Fruit fly (Drosophila melanogaster) whole organism, wandering third instar larva: ENCODE results near the gene CG4645.

ENCODE experiments used
- CrebA ChIP-seq: fragments of 200-800 bp; sonication (Bioruptor generic); optimal IDR thresholded peaks from 2 replicates; lab custom pipeline; 2016; ENCODE audit warnings: missing biosample characterization, mild to moderate bottlenecking, missing genetic modification characterization, borderline replicate concordance
- Hr78 ChIP-seq: fragments of >200 bp; optimal IDR thresholded peaks from 2 replicates; lab custom pipeline; 2017; ENCODE audit warnings: missing biosample characterization, missing genetic modification characterization
- Sp1 ChIP-seq: fragments of 200-800 bp; sonication (Bioruptor generic); optimal IDR thresholded peaks from 3 replicates; lab custom pipeline; 2019; ENCODE audit warnings: missing biosample characterization, mild to moderate bottlenecking, missing genetic modification characterization, moderate library complexity
- br ChIP-seq: fragments of 200-800 bp; sonication (Bioruptor generic); optimal IDR thresholded peaks from 2 replicates; lab custom pipeline; 2016; ENCODE audit warnings: missing biosample characterization, missing genetic modification characterization
- brk ChIP-seq: fragments of 200-800 bp; sonication (Bioruptor generic); optimal IDR thresholded peaks from 2 replicates; lab custom pipeline; 2016; ENCODE audit warnings: missing biosample characterization, mild to moderate bottlenecking, missing genetic modification characterization
- dl ChIP-seq, 2 experiments: fragments of 175-275, 200-275 bp in 1 of 2; fragments of 200-275 bp in 1 of 2; sonication (Bioruptor generic); optimal IDR thresholded peaks; lab custom pipeline; 2018; ENCODE audit warnings: mild to moderate bottlenecking in 2 of 2, missing biosample characterization in 2 of 2, missing genetic modification characterization in 2 of 2, moderate library complexity in 2 of 2; ENCODE audit not compliant: partially characterized antibody in 2 of 2, insufficient read depth in 1 of 2
- dsf ChIP-seq: sonication (Bioruptor generic); optimal IDR thresholded peaks from 2 replicates; lab custom pipeline; 2016; ENCODE audit warnings: missing biosample characterization, missing genetic modification characterization, borderline replicate concordance
- fru ChIP-seq: fragments of 200-800 bp; sonication (Bioruptor generic); optimal IDR thresholded peaks from 3 replicates; lab custom pipeline; 2016; ENCODE audit warnings: missing biosample characterization, mild to moderate bottlenecking, missing genetic modification characterization
- jim ChIP-seq: fragments of 175-275, 200-325 bp; sonication (Bioruptor generic); optimal IDR thresholded peaks from 2 replicates; lab custom pipeline; 2016; ENCODE audit warnings: missing biosample characterization, mild to moderate bottlenecking, missing genetic modification characterization
- lola ChIP-seq: fragments of >200 bp; optimal IDR thresholded peaks from 2 replicates; lab custom pipeline; 2017; ENCODE audit warnings: missing biosample characterization, missing genetic modification characterization
- psq ChIP-seq: fragments of 200-800 bp; sonication (Bioruptor generic); optimal IDR thresholded peaks from 3 replicates; lab custom pipeline; 2017; ENCODE audit warnings: missing biosample characterization, mild to moderate bottlenecking, missing genetic modification characterization, moderate library complexity
- tai ChIP-seq: sonication (Bioruptor generic); optimal IDR thresholded peaks from 2 replicates; lab custom pipeline; 2016; ENCODE audit warnings: missing biosample characterization, missing genetic modification characterization
- usp ChIP-seq: fragments of >200 bp; optimal IDR thresholded peaks from 2 replicates; lab custom pipeline; 2017; ENCODE audit warnings: missing biosample characterization, missing genetic modification characterization

dm6 chrX:12889075-12889474, 20.7 kb upstream of the CG4645 start:
- TF ChIP-seq dsf (GFP tag; lab: Kevin White, UChicago), result no peak
- no peak for TF ChIP-seq CrebA
- TF ChIP-seq brk, result no peak
- TF ChIP-seq psq (GFP tag; lab: Kevin White, UChicago), result no peak
- no peak for TF ChIP-seq usp (GFP tag; lab: Kevin White, UChicago)
- TF ChIP-seq fru (GFP tag; lab: Kevin White, UChicago), result no peak
- no peak for TF ChIP-seq jim (GFP tag; lab: Kevin White, UChicago)
- no peak for TF ChIP-seq dl (GFP tag; optimal IDR thresholded peaks at IDR 0.05; lab: Kevin White, UChicago; ENCODE audit: insufficient read depth in 1 of 2, partially characterized antibody in 2 of 2)
- TF ChIP-seq br, result no peak
- no peak for TF ChIP-seq Sp1 (GFP tag; lab: Kevin White, UChicago)
- no peak for TF ChIP-seq tai
- TF ChIP-seq Hr78, result no peak
- no peak for TF ChIP-seq lola (GFP tag; lab: Kevin White, UChicago)
